Fruit fly (Drosophila melanogaster) whole organism: Measurements from ENCODE around the gene Mst98Ca.

Experiments used
- CG8478 ChIP-seq: fragments of >200 bp; optimal IDR thresholded peaks from 2 replicates; lab custom pipeline; 2018; ENCODE audit warnings: inconsistent platforms
- Dll ChIP-seq: fragments of >200 bp; optimal IDR thresholded peaks from 2 replicates; lab custom pipeline; 2017
- EcR ChIP-seq, 2 experiments: fragments of >200 bp; optimal IDR thresholded peaks; 2 replicates each; lab custom pipeline; 2017; ENCODE audit warnings: missing biosample characterization in 2 of 2, missing genetic modification characterization in 2 of 2, missing genetic modification reagents in 2 of 2
- pan ChIP-seq: fragments of >200 bp; optimal IDR thresholded peaks from 2 replicates; lab custom pipeline; 2017
- psq ChIP-seq: fragments of >200 bp; optimal IDR thresholded peaks from 2 replicates; lab custom pipeline; 2017
- usp ChIP-seq: fragments of >200 bp; optimal IDR thresholded peaks from 2 replicates; lab custom pipeline; 2017; ENCODE audit warnings: missing biosample characterization, missing genetic modification characterization, mixed read lengths

Mst98Ca gene

DNA sequence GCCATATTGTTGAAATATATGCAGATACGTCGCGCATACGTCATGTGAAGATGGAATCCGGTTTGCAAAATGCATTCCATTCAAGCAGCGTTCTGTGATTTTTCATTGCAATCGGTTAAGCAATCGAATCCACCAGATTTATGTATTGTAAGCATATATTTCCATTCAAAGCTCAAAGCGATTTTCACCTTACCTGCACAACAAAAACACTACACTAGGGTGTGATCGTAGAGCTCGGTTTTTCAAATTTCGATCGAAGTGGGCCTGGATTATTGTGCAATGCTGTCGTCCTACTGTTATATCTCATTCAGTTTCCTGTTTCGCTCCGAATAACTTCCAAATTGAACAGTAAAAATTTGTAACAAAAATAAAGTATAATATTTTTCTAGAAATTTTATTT lies at the start of gene Mst98Ca:
TSS of gene Mst98Ca (plus strand) at position 301 of the 400 bp plus-strand sequence.
- no peak for TF ChIP-seq psq (lab: Kevin White, UChicago)
- TF ChIP-seq EcR (GFP tag; optimal IDR thresholded peaks at IDR 0.05; lab: Kevin White, UChicago): no peak
- TF ChIP-seq Dll (lab: Kevin White, UChicago): no peak
- TF ChIP-seq usp (GFP tag; lab: Kevin White, UChicago): no peak
- TF ChIP-seq CG8478 (lab: Kevin White, UChicago): no peak
- TF ChIP-seq pan (lab: Kevin White, UChicago): no peak

DNA sequence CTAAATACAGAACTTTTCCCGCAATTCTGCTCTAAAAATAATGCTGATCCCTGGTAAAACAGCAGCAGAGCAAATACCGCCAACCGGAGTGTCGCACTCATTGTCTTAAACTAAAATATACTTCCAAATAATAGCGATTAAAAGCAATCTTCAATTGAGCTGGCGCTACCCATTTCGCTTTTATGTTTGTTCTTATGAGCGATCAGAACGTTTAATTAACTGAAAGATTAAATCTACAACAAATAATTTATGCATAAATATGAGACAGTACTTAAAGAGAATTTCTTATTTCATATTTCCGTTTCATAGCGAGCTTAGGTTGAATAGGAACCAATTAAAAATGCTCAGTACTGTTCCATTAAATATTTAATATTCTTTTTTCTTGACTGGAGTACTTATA lies 27.6 kb upstream of the Mst98Ca start, which contains the start of gene CG43125:
TSS of gene CG43125 (minus strand) at position 101 of the 400 bp plus-strand sequence.
- TF ChIP-seq Dll (lab: Kevin White, UChicago) (no peak), pan (lab: Kevin White, UChicago) (no peak), usp (GFP tag; lab: Kevin White, UChicago) (no peak), CG8478 (lab: Kevin White, UChicago) (no peak), EcR (GFP tag; optimal IDR thresholded peaks at IDR 0.05; lab: Kevin White, UChicago) (no peak), psq (lab: Kevin White, UChicago) (no peak)

DNA sequence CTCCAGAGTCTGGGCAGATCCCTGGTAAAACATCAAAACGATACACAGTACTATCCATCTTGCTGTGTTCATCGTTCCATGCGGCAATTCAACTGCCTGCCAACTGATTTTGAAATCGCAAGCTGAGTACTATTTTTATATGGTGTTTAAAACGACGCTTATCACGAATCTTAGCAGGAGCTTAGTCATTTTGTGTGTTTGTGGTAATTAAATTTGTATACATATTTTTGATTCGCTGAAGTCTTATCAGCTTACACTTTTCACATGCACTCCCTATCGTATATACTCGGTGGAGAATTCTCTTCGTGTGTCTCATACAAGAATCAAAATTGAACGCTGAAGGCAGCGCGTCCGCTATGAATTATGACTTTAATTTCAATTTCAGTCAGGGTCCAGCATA lies 26.5 kb upstream of the Mst98Ca start, which contains the start of gene CG43124:
TSS of gene CG43124 (minus strand) at position 101 of the 400 bp plus-strand sequence.
- no peak for TF ChIP-seq psq (lab: Kevin White, UChicago)
- no peak for TF ChIP-seq pan (lab: Kevin White, UChicago)
- TF ChIP-seq usp (GFP tag; lab: Kevin White, UChicago): no peak
- TF ChIP-seq CG8478 (lab: Kevin White, UChicago): no peak
- no peak for TF ChIP-seq Dll (lab: Kevin White, UChicago)
- no peak for TF ChIP-seq EcR (GFP tag; optimal IDR thresholded peaks at IDR 0.05; lab: Kevin White, UChicago)

DNA sequence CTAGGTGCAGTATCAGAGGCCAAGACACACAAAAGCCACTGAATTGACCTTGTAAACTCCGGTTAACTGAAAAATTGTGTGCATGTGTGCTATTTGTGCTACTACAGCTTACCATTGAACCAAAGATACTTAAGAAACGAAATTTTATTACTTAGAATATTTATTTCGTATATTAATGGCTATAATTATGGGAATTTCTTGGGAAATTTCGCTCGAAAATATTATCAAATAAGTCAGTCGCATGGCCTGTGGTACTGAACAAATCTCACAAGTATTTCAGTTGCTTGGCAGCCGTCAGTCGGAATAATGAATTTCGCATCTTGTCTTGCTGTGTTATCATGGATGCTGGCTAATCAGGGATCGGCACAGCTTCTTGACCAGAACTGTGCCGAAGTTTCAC lies 8.9 kb upstream of the Mst98Ca start, which contains the start of gene CG34436:
TSS of gene CG34436 (plus strand) at position 301 of the 400 bp plus-strand sequence.
- no peak for TF ChIP-seq psq (lab: Kevin White, UChicago)

DNA sequence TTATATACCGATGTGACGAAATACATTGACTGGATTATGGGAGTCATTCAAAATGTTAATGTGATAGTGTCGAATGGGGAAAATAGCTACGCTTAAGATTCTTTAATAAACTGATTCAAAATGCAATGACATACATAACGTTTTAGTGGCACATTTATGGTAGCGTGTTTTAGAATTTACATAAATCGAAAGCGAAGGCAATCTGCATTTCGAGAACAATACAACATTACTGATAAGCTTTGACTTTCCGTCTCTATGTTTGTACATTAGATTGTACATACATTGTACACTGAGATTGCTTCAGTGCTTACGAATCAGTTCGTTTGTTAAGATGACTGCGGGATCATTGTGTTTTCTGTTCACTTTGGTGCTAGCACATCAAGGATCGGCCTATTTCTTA lies 7.7 kb upstream of the Mst98Ca start, which contains the start of gene CG34437:
TSS of gene CG34437 (plus strand) at position 301 of the 400 bp plus-strand sequence.
- no peak for TF ChIP-seq EcR (GFP tag; optimal IDR thresholded peaks at IDR 0.05; lab: Kevin White, UChicago)
- no peak for TF ChIP-seq psq (lab: Kevin White, UChicago)
- no peak for TF ChIP-seq usp (GFP tag; lab: Kevin White, UChicago)
- no peak for TF ChIP-seq pan (lab: Kevin White, UChicago)

DNA sequence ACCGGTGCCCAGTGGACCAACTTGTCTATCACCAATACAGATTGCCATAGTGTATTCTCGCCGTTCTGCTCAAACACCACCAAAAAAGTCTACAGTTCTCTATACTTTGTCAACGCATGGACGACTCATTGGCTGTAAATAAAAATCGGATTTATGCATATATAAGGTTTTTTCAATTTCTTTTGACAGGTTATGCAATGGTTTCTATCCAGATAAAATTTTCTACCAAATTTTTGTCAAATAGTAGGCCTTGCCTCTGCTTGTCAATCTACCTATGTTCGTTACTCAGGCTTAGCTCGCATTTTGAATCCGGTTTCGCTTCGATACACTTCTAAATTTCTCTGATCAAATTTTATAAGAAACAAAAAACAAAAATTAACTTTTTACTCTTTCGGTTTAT lies 1.4 kb downstream of the Mst98Ca start, which contains the start of gene Mst98Cb:
TSS of gene Mst98Cb (plus strand) at position 301 of the 400 bp plus-strand sequence.
- TF ChIP-seq pan (lab: Kevin White, UChicago): no peak
- no peak for TF ChIP-seq psq (lab: Kevin White, UChicago)
- TF ChIP-seq usp (GFP tag; lab: Kevin White, UChicago): no peak
- no peak for TF ChIP-seq EcR (GFP tag; optimal IDR thresholded peaks at IDR 0.05; lab: Kevin White, UChicago)
- TF ChIP-seq Dll (lab: Kevin White, UChicago): no peak
- TF ChIP-seq CG8478 (lab: Kevin White, UChicago): no peak

DNA sequence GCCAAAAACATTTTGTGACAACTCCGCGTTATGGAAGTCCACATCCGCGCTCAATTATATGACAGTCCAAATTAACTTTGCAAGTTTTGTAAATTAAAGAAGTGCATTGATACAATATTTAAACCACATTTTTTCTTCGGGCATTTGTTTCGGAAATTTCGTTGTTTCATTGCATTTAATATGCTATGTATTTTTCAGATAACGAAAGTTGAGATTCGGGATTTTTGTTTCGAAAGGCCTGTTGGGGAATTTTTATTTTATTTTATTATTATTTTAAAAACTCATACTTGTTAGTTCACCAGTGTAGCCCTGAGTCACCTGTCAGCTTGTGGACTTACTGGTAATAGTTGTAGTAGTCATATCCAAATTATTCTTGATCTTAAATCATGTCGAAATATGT lies 2.6 kb downstream of the Mst98Ca start, which contains the start of gene UQCR-14L:
TSS of gene UQCR-14L (plus strand) at position 301 of the 400 bp plus-strand sequence.
- TF ChIP-seq Dll (lab: Kevin White, UChicago): no peak
- TF ChIP-seq CG8478 (lab: Kevin White, UChicago): no peak
- TF ChIP-seq usp (GFP tag; lab: Kevin White, UChicago): no peak
- TF ChIP-seq pan (lab: Kevin White, UChicago): no peak
- TF ChIP-seq EcR (GFP tag; optimal IDR thresholded peaks at IDR 0.05; lab: Kevin White, UChicago): no peak
- TF ChIP-seq psq (lab: Kevin White, UChicago): no peak

DNA sequence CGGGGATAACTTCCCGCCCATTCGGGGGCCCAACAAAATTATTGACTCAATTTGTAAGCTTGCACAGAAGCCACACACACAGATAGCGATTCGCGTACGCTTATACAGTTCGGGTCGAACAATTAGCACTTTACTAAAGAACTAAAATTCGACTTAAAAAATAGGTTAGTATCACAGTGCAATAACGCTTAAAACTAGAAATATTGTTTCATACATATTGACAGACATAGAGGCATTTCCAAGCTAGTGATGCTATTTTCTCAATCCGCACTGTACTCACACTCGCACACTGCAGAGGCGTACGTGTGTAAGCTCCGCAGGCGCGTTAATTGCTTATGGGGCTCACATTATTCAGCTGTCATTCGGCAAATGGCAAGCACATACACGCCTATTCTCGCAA lies 6.4 kb downstream of the Mst98Ca start:
- TF ChIP-seq Dll (lab: Kevin White, UChicago) (no peak), usp (GFP tag; lab: Kevin White, UChicago) (no peak), CG8478 (lab: Kevin White, UChicago) (no peak), psq (lab: Kevin White, UChicago) (no peak), EcR (GFP tag; optimal IDR thresholded peaks at IDR 0.05; lab: Kevin White, UChicago) (no peak), pan (lab: Kevin White, UChicago) (no peak)

DNA sequence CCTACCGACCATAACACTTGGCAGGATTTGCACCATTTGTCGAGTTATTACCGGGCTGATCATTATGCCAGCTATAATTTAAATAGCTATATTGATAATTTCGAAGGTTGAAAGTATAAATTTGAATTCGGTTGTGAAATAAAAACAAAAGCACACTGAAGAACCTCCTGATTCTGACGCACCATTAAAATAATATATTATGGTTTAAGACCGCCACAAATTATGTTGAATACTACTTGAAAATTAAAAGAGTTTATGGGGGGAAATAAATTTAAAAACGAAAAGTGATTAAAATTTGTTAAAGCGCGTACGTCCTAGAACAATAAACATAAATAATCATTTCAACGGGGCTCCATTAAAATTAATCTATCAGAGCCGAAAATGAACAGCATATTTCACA lies 13.4 kb downstream of the Mst98Ca start, which contains the start of gene CG12516:
TSS of gene CG12516 (minus strand) at position 101 of the 400 bp plus-strand sequence.
- TF ChIP-seq Dll (lab: Kevin White, UChicago) (no peak), CG8478 (lab: Kevin White, UChicago) (no peak), pan (lab: Kevin White, UChicago) (no peak), psq (lab: Kevin White, UChicago) (no peak), EcR (GFP tag; optimal IDR thresholded peaks at IDR 0.05; lab: Kevin White, UChicago) (no peak), usp (GFP tag; lab: Kevin White, UChicago) (no peak)

DNA sequence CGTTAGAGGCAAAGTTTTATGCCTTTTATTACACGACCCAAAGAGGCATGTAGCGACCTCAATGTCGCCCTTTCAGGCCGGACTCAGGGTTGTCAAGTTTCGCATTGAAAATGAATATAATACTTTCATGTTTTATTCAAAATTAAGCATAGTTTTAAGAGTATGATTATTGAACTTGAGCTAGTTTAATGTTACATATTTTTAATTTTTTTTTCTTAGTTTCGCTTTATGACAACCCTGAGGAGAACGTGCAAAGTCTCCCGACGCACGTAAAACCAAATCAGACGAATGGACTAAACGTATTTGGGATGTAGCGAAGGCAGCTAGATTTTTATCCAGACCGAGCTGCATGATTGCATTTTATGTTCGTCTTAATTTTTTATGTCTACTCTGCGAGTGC lies 14.8 kb downstream of the Mst98Ca start:
- TF ChIP-seq pan (lab: Kevin White, UChicago) (no peak), EcR (GFP tag; optimal IDR thresholded peaks at IDR 0.05; lab: Kevin White, UChicago) (no peak), psq (lab: Kevin White, UChicago) (no peak), usp (GFP tag; lab: Kevin White, UChicago) (no peak), CG8478 (lab: Kevin White, UChicago) (no peak), Dll (lab: Kevin White, UChicago) (no peak)

DNA sequence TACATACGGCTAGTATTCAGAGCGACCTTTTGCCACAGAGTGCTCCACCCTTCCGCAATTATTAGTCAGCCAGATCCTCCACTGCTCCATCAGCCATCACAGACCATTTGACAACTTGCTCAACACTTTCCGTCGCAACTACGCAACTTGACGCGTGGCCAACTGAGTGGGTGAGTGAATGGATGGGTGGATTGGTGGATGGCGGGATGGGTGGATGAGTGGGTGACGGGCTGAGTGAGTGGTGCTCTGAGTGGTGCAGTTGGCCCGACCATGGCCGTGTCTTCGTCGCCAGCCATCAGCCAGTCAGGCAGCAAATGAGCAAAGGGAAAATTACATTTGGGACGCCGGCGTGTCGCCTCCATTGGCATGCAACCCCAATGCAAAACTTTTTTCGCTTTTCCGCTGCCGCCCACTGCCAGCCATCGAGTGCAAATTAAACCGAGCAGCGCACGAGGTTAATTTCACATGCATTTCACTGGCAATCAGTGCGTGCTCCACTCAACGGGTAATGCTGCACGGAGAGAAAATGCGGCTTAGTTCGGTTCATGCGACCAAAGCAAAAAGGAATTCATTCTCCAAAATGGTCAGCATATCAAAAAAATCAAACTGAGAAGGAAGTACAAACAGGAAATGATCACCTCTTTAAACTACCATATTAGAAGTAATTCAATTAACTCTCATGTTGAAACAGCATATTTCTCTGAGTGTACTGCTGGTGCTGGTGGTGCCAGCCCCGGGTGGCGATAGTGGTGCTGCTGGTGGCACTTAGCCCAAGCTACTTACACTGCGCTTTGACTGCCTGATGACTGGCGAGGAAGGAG lies 17.0 kb downstream of the Mst98Ca start:
- TF ChIP-seq CG8478 (lab: Kevin White, UChicago) (no peak), EcR (GFP tag; optimal IDR thresholded peaks at IDR 0.05; lab: Kevin White, UChicago) (no peak), psq (lab: Kevin White, UChicago) (no peak), Dll (lab: Kevin White, UChicago) (no peak), usp (GFP tag; lab: Kevin White, UChicago) (no peak), pan (lab: Kevin White, UChicago) (no peak)
